Fruit fly (Drosophila melanogaster) whole organism, embryonic: ENCODE results near the gene CG15043.

Source experiments
- Antp ChIP-seq: fragments of 200-800 bp; sonication (Bioruptor generic); optimal IDR thresholded peaks from 3 replicates; lab custom pipeline; 2016; ENCODE audit warnings: missing biosample characterization, missing genetic modification characterization
- Blimp-1 ChIP-seq: fragments of 200-800 bp; sonication (Bioruptor generic); optimal IDR thresholded peaks from 3 replicates; lab custom pipeline; 2018; ENCODE audit warnings: missing biosample characterization, missing genetic modification characterization, mild to moderate bottlenecking, moderate library complexity, missing genetic modification reagents
- CG11504 ChIP-seq: fragments of 200-800 bp; sonication (Bioruptor generic); optimal IDR thresholded peaks from 3 replicates; lab custom pipeline; 2019; ENCODE audit warnings: missing biosample characterization, mild to moderate bottlenecking, missing genetic modification characterization, moderate library complexity
- CG12744 ChIP-seq: fragments of 200-800 bp; sonication (Bioruptor generic); optimal IDR thresholded peaks from 2 replicates; lab custom pipeline; 2016; ENCODE audit warnings: missing biosample characterization, missing genetic modification characterization
- CG14710 ChIP-seq: fragments of 200-800 bp; sonication (Bioruptor generic); optimal IDR thresholded peaks from 3 replicates; lab custom pipeline; 2019; ENCODE audit warnings: missing biosample characterization, mild to moderate bottlenecking, missing genetic modification characterization, moderate library complexity
- CG17359 ChIP-seq: fragments of 200-800 bp; sonication (Bioruptor generic); optimal IDR thresholded peaks from 3 replicates; lab custom pipeline; 2018; ENCODE audit warnings: missing biosample characterization, mild to moderate bottlenecking, missing genetic modification characterization, moderate library complexity
- CG17568 ChIP-seq: fragments of 200-800 bp; sonication (Bioruptor generic); optimal IDR thresholded peaks from 2 replicates; lab custom pipeline; 2018; ENCODE audit warnings: missing biosample characterization, mild to moderate bottlenecking, missing genetic modification characterization, moderate library complexity
- CG2678 ChIP-seq: fragments of 200-800 bp; sonication (Bioruptor generic); optimal IDR thresholded peaks from 3 replicates; lab custom pipeline; 2019; ENCODE audit warnings: missing biosample characterization, mild to moderate bottlenecking, missing genetic modification characterization, moderate library complexity
- CG2712 ChIP-seq: fragments of 200-800 bp; optimal IDR thresholded peaks from 3 replicates; lab custom pipeline; 2019; ENCODE audit warnings: missing biosample characterization, mild to moderate bottlenecking, missing genetic modification characterization, moderate library complexity
- CG30403 ChIP-seq: fragments of 200-800 bp; sonication (Bioruptor generic); optimal IDR thresholded peaks from 3 replicates; lab custom pipeline; 2016; ENCODE audit warnings: missing biosample characterization, missing genetic modification characterization
- CG31441 ChIP-seq: fragments of 200-800 bp; sonication (Bioruptor generic); IDR thresholded peaks from 2 replicates; pipeline ENCODE4 v1.3.6; 2022; ENCODE audit warnings: missing biosample characterization, missing genetic modification characterization
- CG4820 ChIP-seq: fragments of 200-800 bp; sonication (Bioruptor generic); optimal IDR thresholded peaks from 3 replicates; lab custom pipeline; 2016; ENCODE audit warnings: missing biosample characterization, missing genetic modification characterization
- CG6254 ChIP-seq: fragments of 200-800 bp; sonication (Bioruptor generic); optimal IDR thresholded peaks from 3 replicates; lab custom pipeline; 2017; ENCODE audit warnings: mild to moderate bottlenecking, missing biosample characterization, missing genetic modification reagents, missing genetic modification characterization
- CG8478 ChIP-seq: fragments of >200 bp; optimal IDR thresholded peaks from 2 replicates; lab custom pipeline; 2018
- CG8765 ChIP-seq: fragments of 200-800 bp; sonication (Bioruptor generic); IDR thresholded peaks from 2 replicates; pipeline ENCODE4 v1.3.6; 2022; ENCODE audit warnings: missing biosample characterization, missing genetic modification characterization
- CTCF ChIP-seq: fragments of 200-800 bp; sonication (Bioruptor generic); optimal IDR thresholded peaks from 2 replicates; lab custom pipeline; 2017; ENCODE audit warnings: missing biosample characterization, mild to moderate bottlenecking, missing genetic modification characterization, moderate library complexity
- Drgx ChIP-seq: fragments of 200-800 bp; sonication (Bioruptor generic); IDR thresholded peaks from 2 replicates; pipeline ENCODE4 v1.3.6; 2022; ENCODE audit warnings: missing biosample characterization, missing genetic modification characterization
- HLH3B ChIP-seq: fragments of 200-800 bp; sonication (Bioruptor generic); IDR thresholded peaks from 2 replicates; pipeline ENCODE4 v1.3.6; 2022; ENCODE audit warnings: missing biosample characterization, missing genetic modification characterization
- Lim3 ChIP-seq: fragments of 200-800 bp; sonication (Bioruptor generic); IDR thresholded peaks from 2 replicates; pipeline ENCODE4 v1.3.6; 2022; ENCODE audit warnings: missing biosample characterization, missing genetic modification characterization
- Med ChIP-seq: fragments of 200-800 bp; sonication (Bioruptor generic); peaks from one replicate; lab custom pipeline; 2016; ENCODE audit warnings: missing biosample characterization, missing genetic modification characterization, mild to moderate bottlenecking, inconsistent platforms, moderate library complexity
- NK7.1 ChIP-seq: fragments of 200-800 bp; sonication (Bioruptor generic); optimal IDR thresholded peaks from 3 replicates; lab custom pipeline; 2016; ENCODE audit warnings: missing biosample characterization, missing genetic modification characterization
- PHDP ChIP-seq: fragments of 200-800 bp; sonication (Bioruptor generic); optimal IDR thresholded peaks from 3 replicates; lab custom pipeline; 2018; ENCODE audit warnings: missing biosample characterization, mild to moderate bottlenecking, missing genetic modification characterization, moderate library complexity
- Side ChIP-seq: fragments of 200-800 bp; sonication (Bioruptor generic); optimal IDR thresholded peaks from 2 replicates; lab custom pipeline; 2016; ENCODE audit warnings: missing biosample characterization, missing genetic modification characterization
- Sox102F ChIP-seq: fragments of 200-800 bp; sonication (Bioruptor generic); optimal IDR thresholded peaks from 2 replicates; lab custom pipeline; 2018; ENCODE audit warnings: missing biosample characterization, mild to moderate bottlenecking, missing genetic modification characterization, moderate library complexity
- Sry-β ChIP-seq: fragments of 200-800 bp; sonication (Bioruptor generic); optimal IDR thresholded peaks from 2 replicates; lab custom pipeline; 2018; ENCODE audit warnings: missing biosample characterization, mild to moderate bottlenecking, missing genetic modification characterization, moderate library complexity
- Xrp1 ChIP-seq: fragments of 200-800 bp; sonication (Bioruptor generic); IDR thresholded peaks from 2 replicates; pipeline ENCODE4 v1.3.6; 2022; ENCODE audit warnings: missing biosample characterization, missing genetic modification characterization
- az2 ChIP-seq: fragments of 200-800 bp; sonication (Bioruptor generic); optimal IDR thresholded peaks from 3 replicates; lab custom pipeline; 2016; ENCODE audit warnings: missing biosample characterization, missing genetic modification characterization
- chinmo ChIP-seq: fragments of 200-800 bp; sonication (Bioruptor generic); IDR thresholded peaks from 4 replicates; pipeline ENCODE4 v1.3.6; 2022; ENCODE audit warnings: missing biosample characterization, missing genetic modification characterization; ENCODE audit not compliant: partially characterized antibody
- ci ChIP-seq: fragments of 200-800 bp; sonication (Bioruptor generic); IDR thresholded peaks from 3 replicates; pipeline ENCODE4 v1.3.6; 2022; ENCODE audit warnings: missing biosample characterization, missing genetic modification characterization
- fd96Cb ChIP-seq: fragments of 200-800 bp; sonication (Bioruptor generic); optimal IDR thresholded peaks from 2 replicates; lab custom pipeline; 2018; ENCODE audit warnings: missing biosample characterization, mild to moderate bottlenecking, missing genetic modification characterization, moderate library complexity
- fu2 ChIP-seq: fragments of 200-800 bp; sonication (Bioruptor generic); optimal IDR thresholded peaks from 2 replicates; lab custom pipeline; 2016; ENCODE audit warnings: missing biosample characterization, missing genetic modification characterization
- gt ChIP-seq: fragments of 200-800 bp; sonication (Bioruptor generic); IDR thresholded peaks from 2 replicates; pipeline ENCODE4 v1.3.6; 2022; ENCODE audit warnings: missing biosample characterization, missing genetic modification characterization
- jumu ChIP-seq: fragments of 200-800 bp; sonication (Bioruptor generic); optimal IDR thresholded peaks from 3 replicates; lab custom pipeline; 2016; ENCODE audit warnings: missing biosample characterization, missing genetic modification characterization
- lab ChIP-seq: fragments of 200-800 bp; sonication (Bioruptor generic); optimal IDR thresholded peaks from 3 replicates; lab custom pipeline; 2017; ENCODE audit warnings: missing biosample characterization, missing genetic modification characterization, mild to moderate bottlenecking, moderate library complexity, missing genetic modification reagents
- lilli ChIP-seq: fragments of 200-800 bp; sonication (Bioruptor generic); optimal IDR thresholded peaks from 3 replicates; lab custom pipeline; 2016; ENCODE audit warnings: missing biosample characterization, missing genetic modification characterization
- lola ChIP-seq, 3 experiments: fragments of >200 bp in 2 of 3; fragments of 200-800 bp in 1 of 3; sonication (Bioruptor generic) in 1 of 3; optimal IDR thresholded peaks; 2 replicates each; lab custom pipeline; 2017 to 2019; ENCODE audit warnings: missing biosample characterization in 3 of 3, missing genetic modification characterization in 3 of 3, mild to moderate bottlenecking in 1 of 3, moderate library complexity in 1 of 3
- nmo ChIP-seq: fragments of 200-800 bp; sonication (Bioruptor generic); optimal IDR thresholded peaks from 2 replicates; lab custom pipeline; 2018; ENCODE audit warnings: missing biosample characterization, mild to moderate bottlenecking, missing genetic modification characterization, moderate library complexity
- p53 ChIP-seq: fragments of 200-800 bp; sonication (Bioruptor generic); optimal IDR thresholded peaks from 2 replicates; lab custom pipeline; 2016; ENCODE audit warnings: missing biosample characterization, missing genetic modification characterization
- pan ChIP-seq, 4 experiments: fragments of >200 bp in 3 of 4; fragments of 200-800 bp in 1 of 4; sonication (Bioruptor generic) in 1 of 4; optimal IDR thresholded peaks in 3 of 4; IDR thresholded peaks in 1 of 4; 2 replicates each; pipeline versions ENCODE4 v1.3.6 to Lab custom; 2017 to 2022; ENCODE audit warnings: missing biosample characterization in 2 of 4, missing genetic modification characterization in 2 of 4, mixed read lengths in 1 of 4
- pnt ChIP-seq: fragments of 200-800 bp; sonication (Bioruptor generic); optimal IDR thresholded peaks from 3 replicates; lab custom pipeline; 2016; ENCODE audit warnings: missing biosample characterization, missing genetic modification characterization
- row ChIP-seq: fragments of 200-800 bp; sonication (Bioruptor generic); IDR thresholded peaks from 3 replicates; pipeline ENCODE4 v1.3.6; 2022; ENCODE audit warnings: missing biosample characterization, missing genetic modification characterization
- salm ChIP-seq: fragments of 200-800 bp; sonication (Bioruptor generic); optimal IDR thresholded peaks from 2 replicates; lab custom pipeline; 2018; ENCODE audit warnings: missing biosample characterization, mild to moderate bottlenecking, missing genetic modification characterization
- scrt ChIP-seq: fragments of 200-800 bp; sonication (Bioruptor generic); optimal IDR thresholded peaks from 2 replicates; lab custom pipeline; 2018; ENCODE audit warnings: missing biosample characterization, mild to moderate bottlenecking, missing genetic modification characterization, moderate library complexity
- sima ChIP-seq: fragments of 200-800 bp; sonication (Bioruptor generic); optimal IDR thresholded peaks from 2 replicates; lab custom pipeline; 2016; ENCODE audit warnings: missing biosample characterization, missing genetic modification characterization
- slbo ChIP-seq: fragments of 200-800 bp; sonication (Bioruptor generic); IDR thresholded peaks from 2 replicates; pipeline ENCODE4 v1.3.6; 2022; ENCODE audit warnings: missing biosample characterization, missing genetic modification characterization
- stc ChIP-seq: fragments of 200-800 bp; sonication (Bioruptor generic); IDR thresholded peaks from 2 replicates; pipeline ENCODE4 v1.3.6; 2022; ENCODE audit warnings: missing biosample characterization, missing genetic modification characterization
- tgo ChIP-seq: fragments of 200-800 bp; sonication (Bioruptor generic); IDR thresholded peaks from 3 replicates; pipeline ENCODE4 v1.3.6; 2022; ENCODE audit warnings: missing biosample characterization, missing genetic modification characterization
- tin ChIP-seq: fragments of 200-800 bp; sonication (Bioruptor generic); optimal IDR thresholded peaks from 3 replicates; lab custom pipeline; 2016; ENCODE audit warnings: missing biosample characterization, missing genetic modification characterization
- tio ChIP-seq: fragments of 200-800 bp; sonication (Bioruptor generic); optimal IDR thresholded peaks from 2 replicates; lab custom pipeline; 2017; ENCODE audit warnings: missing biosample characterization, missing genetic modification characterization, inconsistent platforms
- vvl ChIP-seq: fragments of 200-800 bp; sonication (Bioruptor generic); IDR thresholded peaks from 2 replicates; pipeline ENCODE4 v1.3.6; 2022; ENCODE audit warnings: missing biosample characterization, missing genetic modification characterization
- zfh1 ChIP-seq: fragments of 200-800 bp; sonication (Bioruptor generic); IDR thresholded peaks from 3 replicates; pipeline ENCODE4 v1.3.6; 2022; ENCODE audit warnings: missing biosample characterization, missing genetic modification characterization

CG15043 gene

dm6 chrX:18541915-18542314 lies 47.9 kb upstream of the CG15043 start (continued):
- TF ChIP-seq jumu (no peak), Sox102F (GFP tag; lab: Kevin White, UChicago) (peak; percentile 51), Sry-β (GFP tag; lab: Kevin White, UChicago) (no peak), lab (GFP tag; lab: Kevin White, UChicago) (peak; percentile 19), vvl (GFP tag; lab: Robert Waterston, UW) (peak; percentile 47; the same call in 1 of the 2 replicates), row (GFP tag; lab: Robert Waterston, UW) (peak; percentile 17; the same call in 1 of the 3 replicates), az2 (GFP tag; lab: Kevin White, UChicago) (peak; percentile 26), CG12744 (no peak), CG17359 (tag; lab: Kevin White, UChicago) (peak; percentile 8), Med (GFP tag; lab: Kevin White, UChicago) (peak; percentile 9), CG8765 (GFP tag; lab: Robert Waterston, UW) (peak; percentile 8; the same call in 1 of the 2 replicates), HLH3B (GFP tag; lab: Robert Waterston, UW) (peak; percentile 9; the same call in 1 of the 2 replicates), tio (GFP tag; lab: Kevin White, UChicago) (peak; percentile 18), slbo (GFP tag; lab: Robert Waterston, UW) (peak; percentile 10; the same call in 1 of the 2 replicates), chinmo (GFP tag; lab: Robert Waterston, UW) (no peak), PHDP (peak; percentile 19), Lim3 (GFP tag; lab: Robert Waterston, UW) (no peak), NK7.1 (GFP tag; lab: Kevin White, UChicago) (no peak), stc (GFP tag; lab: Robert Waterston, UW) (0 out of 2 replicates have a peak, but pooled peaks have one; percentile 14), Drgx (GFP tag; lab: Robert Waterston, UW) (peak; percentile 60), ci (GFP tag; lab: Robert Waterston, UW) (0 out of 3 replicates have a peak, but pooled peaks have one; percentile 38), sima (no peak), CG31441 (GFP tag; lab: Robert Waterston, UW) (0 out of 2 replicates have a peak, but pooled peaks have one; percentile 15), fd96Cb (tag; lab: Kevin White, UChicago) (peak; percentile 30), Side (no peak), lola (GFP tag; optimal IDR thresholded peaks at IDR 0.05; lab: Kevin White, UChicago) (peak in 1 of 3 experiments; percentile 17), pnt (peak; percentile 8), CG6254 (GFP tag; lab: Kevin White, UChicago) (peak; percentile 25), CTCF (no peak), CG2678 (peak; percentile 37), p53 (GFP tag; lab: Kevin White, UChicago) (no peak), tin (peak; percentile 25), CG17568 (GFP tag; lab: Kevin White, UChicago) (no peak), salm (tag; lab: Kevin White, UChicago) (no peak), lilli (GFP tag; lab: Kevin White, UChicago) (no peak), CG4820 (GFP tag; lab: Kevin White, UChicago) (peak; percentile 24), nmo (peak; percentile 26), Xrp1 (GFP tag; lab: Robert Waterston, UW) (peak; percentile 69; the same call in 1 of the 2 replicates), scrt (GFP tag; lab: Kevin White, UChicago) (no peak), CG2712 (tag; lab: Kevin White, UChicago) (peak; percentile 30), Blimp-1 (peak; percentile 47), CG30403 (peak; percentile 8), CG14710 (tag; lab: Kevin White, UChicago) (peak; percentile 2), zfh1 (GFP tag; lab: Robert Waterston, UW) (peak; percentile 48; the same call in 1 of the 3 replicates), gt (GFP tag; lab: Robert Waterston, UW) (no peak), pan (optimal IDR thresholded peaks at IDR 0.05; lab: Kevin White, UChicago) (no peak), pan (GFP tag; optimal IDR thresholded peaks at IDR 0.05 in 1 of 2, IDR thresholded peaks at IDR 0.05 in 1 of 2) (peak in 1 of 2 experiments; percentile 36), CG8478 (lab: Kevin White, UChicago) (no peak), CG11504 (tag; lab: Kevin White, UChicago) (peak; percentile 44), Antp (GFP tag; lab: Kevin White, UChicago) (peak; percentile 5), tgo (peak; percentile 16; the same call in 1 of the 3 replicates), fu2 (GFP tag; lab: Kevin White, UChicago) (no peak)
